Worm (Caenorhabditis elegans) whole organism, early embryonic: ENCODE results near the gene srh-111.

Experiments
- F13C5.2 ChIP-seq: sonication (generic microtip); optimal IDR thresholded peaks from 2 replicates; lab custom pipeline; 2017; ENCODE audit warnings: mild to moderate bottlenecking, missing genetic modification characterization, inconsistent platforms, missing compliant biosample characterization
- aly-1 ChIP-seq: sonication (generic microtip); optimal IDR thresholded peaks from 2 replicates; lab custom pipeline; 2016; ENCODE audit warnings: missing genetic modification characterization, missing compliant biosample characterization
- ama-1 ChIP-seq: fragments of 150-350 bp; optimal IDR thresholded peaks from 2 replicates; lab custom pipeline; 2014
- ceh-13 ChIP-seq: fragments of 200-800 bp; sonication (Bioruptor generic); optimal IDR thresholded peaks from 2 replicates; lab custom pipeline; 2018; ENCODE audit warnings: mild to moderate bottlenecking, missing genetic modification characterization, missing compliant biosample characterization
- ceh-36 ChIP-seq: sonication (generic microtip); optimal IDR thresholded peaks from 2 replicates; lab custom pipeline; 2016; ENCODE audit warnings: missing genetic modification characterization, inconsistent platforms, missing compliant biosample characterization
- ets-7 ChIP-seq: sonication (generic microtip); optimal IDR thresholded peaks from 2 replicates; lab custom pipeline; 2016; ENCODE audit warnings: missing genotype, missing genetic modification characterization, missing compliant biosample characterization
- flt-1 ChIP-seq: fragments of 200-800 bp; sonication (Bioruptor generic); IDR thresholded peaks from 2 replicates; pipeline ENCODE4 v1.3.6; 2022; ENCODE audit warnings: missing genetic modification characterization, missing compliant biosample characterization
- pes-1 ChIP-seq: fragments of 200-800 bp; sonication (Bioruptor generic); IDR thresholded peaks from 2 replicates; pipeline ENCODE4 v1.3.6; 2022; ENCODE audit warnings: missing genetic modification reagents, missing genetic modification characterization, missing compliant biosample characterization
- scrt-1 ChIP-seq: fragments of 200-800 bp; sonication (Bioruptor generic); IDR thresholded peaks from 2 replicates; pipeline ENCODE4 v1.3.6; 2022; ENCODE audit warnings: missing genetic modification characterization, missing compliant biosample characterization
- sea-1 ChIP-seq: fragments of 200-800 bp; sonication (Bioruptor generic); conservative IDR thresholded peaks from 2 replicates; pipeline ENCODE4 v1.3.6; 2022; ENCODE audit warnings: missing genetic modification characterization, missing compliant biosample characterization
- tbx-11 ChIP-seq: fragments of 200-800 bp; sonication (Bioruptor generic); IDR thresholded peaks from 2 replicates; pipeline ENCODE4 v1.3.6; 2022; ENCODE audit warnings: missing genetic modification characterization, missing compliant biosample characterization
- tbx-37 ChIP-seq: fragments of 200-800 bp; sonication (Bioruptor generic); conservative IDR thresholded peaks from 2 replicates; pipeline ENCODE4 v1.3.6; 2022; ENCODE audit warnings: missing genetic modification reagents, missing genetic modification characterization, missing compliant biosample characterization

DNA sequence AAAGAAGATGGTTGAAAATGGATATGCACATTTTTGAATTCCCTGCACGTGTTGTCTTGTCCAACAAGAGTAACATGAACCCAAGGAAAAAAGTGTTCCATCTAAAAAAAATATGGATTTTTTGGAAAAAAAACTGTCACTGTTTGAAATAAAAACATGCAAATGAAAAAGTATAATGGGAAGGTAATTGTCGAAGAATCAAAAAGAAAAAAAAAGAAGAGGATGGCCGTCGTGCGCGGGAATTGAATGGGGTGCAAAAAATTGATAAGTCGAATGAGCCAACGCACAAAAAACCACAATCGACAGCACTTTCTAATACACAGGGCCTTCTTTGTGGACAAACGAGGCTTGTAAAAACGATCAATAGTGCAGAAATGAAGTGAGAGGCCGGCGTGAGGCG, 8.8 kb upstream of the srh-111 start, which contains the start of gene fbxa-102:
- TF ChIP-seq tbx-37 (GFP tag; lab: Robert Waterston, UW) (no peak), sea-1 (GFP tag; lab: Robert Waterston, UW) (no peak), scrt-1 (no peak), ceh-13 (no peak), flt-1 (GFP tag; lab: Robert Waterston, UW) (no peak), pes-1 (no peak), ama-1 (lab: Kevin White, UChicago) (no peak), ets-7 (tag; lab: Kevin White, UChicago) (no peak), F13C5.2 (tag; lab: Kevin White, UChicago) (no peak), ceh-36 (tag; lab: Kevin White, UChicago) (no peak), aly-1 (tag; lab: Kevin White, UChicago) (no peak), tbx-11 (no peak)
